Worm (Caenorhabditis elegans): ENCODE measurements around the gene C33H5.16.

ce11 chrIV:7775725-7776124 lies 27.4 kb downstream of the C33H5.16 start, which contains the start of gene swd-2.1:
- no peak for TF ChIP-seq ztf-7 (tag; optimal IDR thresholded peaks at IDR 0.05)
- no peak for TF ChIP-seq gei-8 (GFP tag; optimal IDR thresholded peaks at IDR 0.05)
- no peak for TF ChIP-seq nhr-237 (tag; optimal IDR thresholded peaks at IDR 0.05)
- TF ChIP-seq pqm-1 (tag; optimal IDR thresholded peaks at IDR 0.05), result no peak
- TF ChIP-seq ama-1 (optimal IDR thresholded peaks at IDR 0.05), result no peak
- TF ChIP-seq fos-1 (tag; optimal IDR thresholded peaks at IDR 0.05), result no peak
- TF ChIP-seq ZK546.5 (tag; optimal IDR thresholded peaks at IDR 0.05), result no peak
- TF ChIP-seq hif-1 (tag; optimal IDR thresholded peaks at IDR 0.05), result no peak
- TF ChIP-seq dmd-6 (GFP tag; IDR thresholded peaks at IDR 0.05), result no peak
- TF ChIP-seq lin-13 (GFP tag; optimal IDR thresholded peaks at IDR 0.05), result no peak
